Worm (Caenorhabditis elegans): Measurements from ENCODE around the gene Y73C8B.1.

Y73C8B.1 gene

DNA sequence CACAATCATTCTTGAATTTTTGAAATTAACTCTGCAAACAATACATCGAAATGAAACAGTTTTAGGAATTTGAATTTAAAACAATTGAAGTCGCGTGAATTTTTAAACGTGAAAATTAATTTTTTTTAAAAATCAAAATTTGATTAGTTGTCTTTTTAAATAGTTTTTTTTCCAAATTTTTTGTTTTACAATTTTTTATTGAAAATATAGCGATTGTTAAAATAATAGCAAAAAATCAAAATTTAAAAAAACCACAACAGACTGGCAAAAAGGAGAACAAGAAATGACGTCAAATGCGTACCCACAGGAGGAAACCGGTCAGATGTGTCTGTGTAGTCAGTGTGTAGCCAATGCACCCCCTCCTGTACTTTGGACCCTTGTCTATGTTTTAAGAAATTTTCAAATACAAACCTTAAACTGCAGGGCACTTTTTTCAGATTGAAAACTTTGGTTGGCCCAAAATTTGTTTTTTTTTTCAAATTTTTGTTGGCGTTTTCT is at the start of gene Y73C8B.1, which contains the start of gene Y73C8B.5:
Gene Y73C8B.1 (minus strand): TSS at position 51 of the 498 bp plus-strand sequence.
Gene Y73C8B.5 (plus strand): TSS at position 437 of the 498 bp plus-strand sequence.
- TF ChIP-seq cebp-1 (GFP tag; IDR thresholded peaks at IDR 0.05), result no peak
- peak; percentile 2 for TF ChIP-seq cebp-1 (tag; optimal IDR thresholded peaks at IDR 0.05)
- TF ChIP-seq athp-1 (tag; optimal IDR thresholded peaks at IDR 0.05), result no peak

DNA sequence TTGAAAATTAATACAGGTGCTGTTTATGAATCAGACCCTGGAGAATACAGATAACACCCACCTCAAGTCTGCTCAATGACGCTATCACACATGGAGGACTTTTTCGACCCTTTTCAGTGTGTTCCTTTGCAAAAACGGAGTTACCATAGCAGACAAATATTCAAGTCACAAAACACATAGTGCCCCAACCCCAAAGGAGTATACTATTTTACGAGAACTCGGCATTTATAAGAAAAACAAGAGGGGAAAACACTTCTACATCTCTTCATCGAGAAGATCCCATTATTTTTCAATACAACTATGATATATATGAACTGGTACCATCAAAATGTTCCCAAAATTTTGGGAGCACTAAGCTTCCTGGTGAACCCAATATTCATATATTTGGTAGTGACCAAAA is 48.0 kb upstream of the Y73C8B.1 start, which contains the start of gene srj-7:
Gene srj-7 (plus strand): TSS at position 301 of the 400 bp plus-strand sequence.
- no peak for TF ChIP-seq F23B12.7 (tag; optimal IDR thresholded peaks at IDR 0.05; ENCODE audit: insufficient read depth)
- TF ChIP-seq F55B11.4 (tag; optimal IDR thresholded peaks at IDR 0.05; ENCODE audit: borderline replicate concordance, insufficient read depth), result no peak
- no peak for TF ChIP-seq attf-3 (GFP tag; conservative IDR thresholded peaks at IDR 0.05)

DNA sequence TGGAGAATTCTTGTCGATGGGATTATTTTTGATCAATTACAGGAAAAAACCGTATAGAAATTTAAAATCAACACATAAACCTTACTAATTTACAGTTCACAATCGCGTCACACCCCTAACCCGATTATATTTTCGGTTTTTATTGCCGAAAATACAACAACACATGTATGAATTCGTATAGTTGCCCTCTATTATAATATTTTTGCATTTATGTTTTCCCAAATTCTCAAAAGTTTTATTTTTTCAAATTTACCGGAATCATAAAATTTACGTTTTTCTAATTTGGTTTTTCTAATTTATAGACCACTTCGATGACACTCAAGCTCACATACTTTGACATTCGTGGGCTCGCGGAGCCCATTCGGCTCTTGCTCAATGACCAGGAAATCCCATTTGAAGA is 46.3 kb upstream of the Y73C8B.1 start, which contains the start of gene gst-23:
Gene gst-23 (plus strand): TSS at position 301 of the 400 bp plus-strand sequence.
- TF ChIP-seq ama-1 (optimal IDR thresholded peaks at IDR 0.05) (no peak), ama-1 (GFP tag; optimal IDR thresholded peaks at IDR 0.05) (no peak), D2030.7 (GFP tag; IDR thresholded peaks at IDR 0.05) (no peak), let-607 (tag; optimal IDR thresholded peaks at IDR 0.05) (no peak), F23B12.7 (tag; optimal IDR thresholded peaks at IDR 0.05; ENCODE audit: insufficient read depth) (no peak), F49E8.2 (tag; optimal IDR thresholded peaks at IDR 0.05; ENCODE audit: insufficient read depth) (no peak), F55B11.4 (tag; optimal IDR thresholded peaks at IDR 0.05; ENCODE audit: borderline replicate concordance, insufficient read depth) (no peak), ccch-3 (GFP tag; optimal IDR thresholded peaks at IDR 0.05) (no peak), F22D6.2 (tag; optimal IDR thresholded peaks at IDR 0.05) (no peak), hmg-1.2 (GFP tag; IDR thresholded peaks at IDR 0.05) (no peak), ZK185.1 (tag; optimal IDR thresholded peaks at IDR 0.05; ENCODE audit: poor library complexity, severe bottlenecking) (no peak), him-1 (tag; optimal IDR thresholded peaks at IDR 0.05) (no peak), egl-18 (GFP tag; IDR thresholded peaks at IDR 0.05) (no peak), Y95B8A.8 (GFP tag; IDR thresholded peaks at IDR 0.05) (no peak), ceh-27 (GFP tag; optimal IDR thresholded peaks at IDR 0.05) (no peak)

DNA sequence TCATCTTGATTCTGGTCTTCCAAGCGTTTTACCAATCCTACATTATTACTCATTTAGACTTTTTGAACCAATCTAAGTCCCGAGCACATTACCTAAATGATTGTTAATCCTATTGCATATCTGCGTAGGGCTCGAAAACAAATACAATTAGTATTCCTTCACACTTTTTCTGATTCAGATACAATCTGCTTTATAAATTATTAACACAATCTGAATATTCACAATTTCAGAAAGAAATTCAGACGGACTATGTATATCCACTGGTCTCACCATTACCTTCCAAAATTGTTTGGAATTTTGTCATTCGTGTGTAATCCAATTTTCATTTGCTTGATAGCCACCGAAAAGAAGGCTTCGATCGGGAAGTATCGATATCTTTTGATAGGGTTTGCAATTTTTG is 44.5 kb upstream of the Y73C8B.1 start, which contains the start of gene srj-11:
Gene srj-11 (plus strand): TSS at position 250 of the 400 bp plus-strand sequence.
- no peak for TF ChIP-seq madf-8 (GFP tag; conservative IDR thresholded peaks at IDR 0.05)
- TF ChIP-seq lin-35 (GFP tag; optimal IDR thresholded peaks at IDR 0.05), result no peak

DNA sequence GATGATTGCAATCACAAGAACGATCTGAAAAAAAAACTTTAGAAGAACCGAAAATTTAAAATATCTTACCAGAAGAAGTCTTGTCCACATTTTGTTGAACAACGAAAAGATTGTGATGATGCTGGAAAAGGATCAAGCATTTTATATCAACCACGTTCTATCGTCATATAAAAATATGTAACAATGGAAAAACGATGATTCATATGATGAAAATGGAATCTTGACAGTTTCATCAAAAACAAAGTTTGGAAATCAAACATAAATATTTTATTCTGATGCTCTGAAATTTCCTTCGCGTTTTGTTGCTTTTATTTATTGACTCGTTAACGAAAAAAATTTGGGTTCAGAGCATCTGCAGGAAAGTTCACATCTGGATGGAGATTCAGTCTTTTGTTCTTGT is 39.9 kb upstream of the Y73C8B.1 start, which contains the start of the genes K08D9.9 and str-16:
Gene K08D9.9 (minus strand): TSS at position 101 of the 400 bp plus-strand sequence.
Gene str-16 (plus strand): TSS at position 266 of the 400 bp plus-strand sequence.
- no peak for TF ChIP-seq madf-6 (GFP tag; IDR thresholded peaks at IDR 0.05)
- no peak for TF ChIP-seq zfh-2 (GFP tag; conservative IDR thresholded peaks at IDR 0.05)
- no peak for TF ChIP-seq Y53G8AR.9 (GFP tag; conservative IDR thresholded peaks at IDR 0.05)
- no peak for TF ChIP-seq let-526 (GFP tag; IDR thresholded peaks at IDR 0.05)
- no peak for TF ChIP-seq dox-1 (GFP tag; IDR thresholded peaks at IDR 0.05)
- no peak for TF ChIP-seq ceh-58 (GFP tag; IDR thresholded peaks at IDR 0.05)
- TF ChIP-seq cebp-2 (GFP tag; IDR thresholded peaks at IDR 0.05), result no peak

DNA sequence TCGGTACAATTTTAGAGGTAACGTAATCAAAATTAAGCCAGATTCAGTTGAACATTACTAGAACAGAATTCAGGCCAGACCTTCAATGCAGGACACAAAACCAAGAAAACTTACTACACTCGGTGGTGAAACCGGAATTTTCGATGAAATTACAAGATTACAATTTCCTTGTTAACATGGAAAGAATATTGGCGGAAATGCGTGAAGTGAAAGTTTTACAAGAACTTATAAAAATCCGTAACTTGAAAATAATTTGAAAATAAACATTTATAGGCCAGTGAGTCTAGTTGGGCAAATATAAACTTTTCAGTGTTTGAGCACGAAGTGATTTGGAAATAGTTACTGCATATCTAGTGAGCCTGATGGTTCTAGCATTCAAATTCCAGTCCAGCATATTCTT is 38.2 kb upstream of the Y73C8B.1 start, which contains the start of gene K08D9.6:
Gene K08D9.6 (minus strand): TSS at position 101 of the 400 bp plus-strand sequence.
- no peak for TF ChIP-seq ceh-100 (GFP tag; IDR thresholded peaks at IDR 0.05)
- TF ChIP-seq bed-2 (GFP tag; IDR thresholded peaks at IDR 0.05), result no peak
- no peak for TF ChIP-seq athp-1 (tag; optimal IDR thresholded peaks at IDR 0.05)
- no peak for TF ChIP-seq nhr-179 (tag; optimal IDR thresholded peaks at IDR 0.05)
- no peak for TF ChIP-seq F23B12.7 (tag; optimal IDR thresholded peaks at IDR 0.05; ENCODE audit: insufficient read depth)
- no peak for TF ChIP-seq lir-1 (GFP tag; conservative IDR thresholded peaks at IDR 0.05)
- no peak for TF ChIP-seq nfyb-1 (GFP tag; IDR thresholded peaks at IDR 0.05)
- no peak for TF ChIP-seq lin-40 (tag; optimal IDR thresholded peaks at IDR 0.05)

All from whole organism, young adult.